Fruit fly (Drosophila melanogaster) whole organism, embryonic: Measurements from ENCODE around the gene CG13893.

Source experiments
- Aef1 ChIP-seq: fragments of 200-800 bp; sonication (Bioruptor generic); IDR thresholded peaks from 3 replicates; pipeline ENCODE4 v1.3.6; 2022; ENCODE audit warnings: missing biosample characterization, missing genetic modification characterization
- CG12219 ChIP-seq: fragments of 200-800 bp; sonication (Bioruptor generic); optimal IDR thresholded peaks from 3 replicates; lab custom pipeline; 2018; ENCODE audit warnings: missing biosample characterization, mild to moderate bottlenecking, missing genetic modification characterization
- CG12744 ChIP-seq: fragments of 200-800 bp; sonication (Bioruptor generic); optimal IDR thresholded peaks from 2 replicates; lab custom pipeline; 2016; ENCODE audit warnings: missing biosample characterization, missing genetic modification characterization
- CG13296 ChIP-seq: fragments of 200-800 bp; sonication (Bioruptor generic); optimal IDR thresholded peaks from 3 replicates; lab custom pipeline; 2018; ENCODE audit warnings: missing biosample characterization, mild to moderate bottlenecking, missing genetic modification characterization
- CG14667 ChIP-seq: fragments of 200-800 bp; sonication (Bioruptor generic); IDR thresholded peaks from 2 replicates; pipeline ENCODE4 v1.3.6; 2022; ENCODE audit warnings: missing biosample characterization, missing genetic modification characterization
- CG15696 ChIP-seq: fragments of 200-800 bp; sonication (Bioruptor generic); optimal IDR thresholded peaks from 2 replicates; lab custom pipeline; 2019; ENCODE audit warnings: missing biosample characterization, mild to moderate bottlenecking, missing genetic modification characterization, moderate library complexity
- CG1647 ChIP-seq: fragments of 200-800 bp; sonication (Bioruptor generic); optimal IDR thresholded peaks from 3 replicates; lab custom pipeline; 2016; ENCODE audit warnings: missing biosample characterization, missing genetic modification characterization
- CG17385 ChIP-seq: fragments of 200-800 bp; sonication (Bioruptor generic); optimal IDR thresholded peaks from 3 replicates; lab custom pipeline; 2018; ENCODE audit warnings: missing biosample characterization, mild to moderate bottlenecking, missing genetic modification characterization
- CG18262 ChIP-seq: fragments of 200-800 bp; optimal IDR thresholded peaks from 3 replicates; lab custom pipeline; 2019; ENCODE audit warnings: missing biosample characterization, mild to moderate bottlenecking, missing genetic modification characterization, moderate library complexity
- CG30020 ChIP-seq: fragments of 200-800 bp; optimal IDR thresholded peaks from 2 replicates; lab custom pipeline; 2019; ENCODE audit warnings: missing biosample characterization, mild to moderate bottlenecking, missing genetic modification characterization, moderate library complexity
- CG5245 ChIP-seq: fragments of 200-800 bp; sonication (Bioruptor generic); optimal IDR thresholded peaks from 3 replicates; lab custom pipeline; 2016; ENCODE audit warnings: missing biosample characterization, missing genetic modification characterization
- CG6272 ChIP-seq: fragments of 200-800 bp; sonication (Bioruptor generic); IDR thresholded peaks from 2 replicates; pipeline ENCODE4 v1.3.6; 2022; ENCODE audit warnings: missing biosample characterization, missing genetic modification characterization
- CG6683 ChIP-seq: fragments of 200-800 bp; sonication (Bioruptor generic); optimal IDR thresholded peaks from 2 replicates; lab custom pipeline; 2017; ENCODE audit warnings: missing biosample characterization, mild to moderate bottlenecking, missing genetic modification characterization, missing genetic modification reagents
- CG7271 ChIP-seq: fragments of 200-800 bp; sonication (Bioruptor generic); optimal IDR thresholded peaks from 2 replicates; lab custom pipeline; 2018; ENCODE audit warnings: missing biosample characterization, mild to moderate bottlenecking, missing genetic modification characterization, moderate library complexity
- CG7372 ChIP-seq: fragments of 200-800 bp; sonication (Bioruptor generic); IDR thresholded peaks from 2 replicates; pipeline ENCODE4 v1.3.6; 2022; ENCODE audit warnings: missing biosample characterization, missing genetic modification characterization
- CG7839 ChIP-seq: fragments of 200-800 bp; sonication (Bioruptor generic); optimal IDR thresholded peaks from 3 replicates; lab custom pipeline; 2018; ENCODE audit warnings: missing biosample characterization, mild to moderate bottlenecking, missing genetic modification characterization, moderate library complexity
- Doc2 ChIP-seq: fragments of 200-800 bp; sonication (Bioruptor generic); IDR thresholded peaks from 2 replicates; pipeline ENCODE4 v1.3.6; 2022; ENCODE audit warnings: missing biosample characterization, missing genetic modification characterization
- Dref ChIP-seq: fragments of 200-800 bp; sonication (Bioruptor generic); IDR thresholded peaks from 2 replicates; pipeline ENCODE4 v1.3.6; 2022; ENCODE audit warnings: missing biosample characterization, missing genetic modification characterization
- Drgx ChIP-seq: fragments of 200-800 bp; sonication (Bioruptor generic); IDR thresholded peaks from 2 replicates; pipeline ENCODE4 v1.3.6; 2022; ENCODE audit warnings: missing biosample characterization, missing genetic modification characterization
- Fer1 ChIP-seq: fragments of 200-800 bp; sonication (Bioruptor generic); optimal IDR thresholded peaks from 2 replicates; lab custom pipeline; 2017; ENCODE audit warnings: missing biosample characterization, mild to moderate bottlenecking, missing genetic modification characterization
- GATAe ChIP-seq: fragments of 200-800 bp; sonication (Bioruptor generic); conservative IDR thresholded peaks from 2 replicates; pipeline ENCODE4 v1.3.6; 2022; ENCODE audit warnings: missing biosample characterization, missing genetic modification characterization
- Lpt ChIP-seq: fragments of >200 bp; optimal IDR thresholded peaks from 2 replicates; lab custom pipeline; 2018; ENCODE audit warnings: missing biosample characterization, missing genetic modification characterization
- NC2β ChIP-seq: fragments of 200-800 bp; sonication (Bioruptor generic); optimal IDR thresholded peaks from 2 replicates; lab custom pipeline; 2016; ENCODE audit warnings: missing biosample characterization, missing genetic modification characterization
- Side ChIP-seq: fragments of 200-800 bp; sonication (Bioruptor generic); optimal IDR thresholded peaks from 2 replicates; lab custom pipeline; 2016; ENCODE audit warnings: missing biosample characterization, missing genetic modification characterization
- Spps ChIP-seq: fragments of 200-800 bp; sonication (Bioruptor generic); optimal IDR thresholded peaks from 2 replicates; lab custom pipeline; 2018; ENCODE audit warnings: missing biosample characterization, mild to moderate bottlenecking, missing genetic modification characterization
- ash1 ChIP-seq: fragments of 200-800 bp; sonication (Bioruptor generic); optimal IDR thresholded peaks from 2 replicates; lab custom pipeline; 2018; ENCODE audit warnings: missing biosample characterization, mild to moderate bottlenecking, missing genetic modification characterization
- bab2 ChIP-seq: fragments of 200-800 bp; sonication (Bioruptor generic); optimal IDR thresholded peaks from 2 replicates; lab custom pipeline; 2016; ENCODE audit warnings: missing biosample characterization, missing genetic modification characterization
- chif ChIP-seq, 2 experiments: fragments of 200-800 bp; sonication (Bioruptor generic); optimal IDR thresholded peaks; 3 replicates each; lab custom pipeline; 2016; ENCODE audit warnings: missing biosample characterization in 2 of 2, missing genetic modification characterization in 2 of 2
- chinmo ChIP-seq: fragments of 200-800 bp; sonication (Bioruptor generic); IDR thresholded peaks from 4 replicates; pipeline ENCODE4 v1.3.6; 2022; ENCODE audit warnings: missing biosample characterization, missing genetic modification characterization; ENCODE audit not compliant: partially characterized antibody
- croc ChIP-seq: fragments of 200-800 bp; sonication (Bioruptor generic); conservative IDR thresholded peaks from 3 replicates; pipeline ENCODE4 v1.3.6; 2022; ENCODE audit warnings: missing biosample characterization, missing genetic modification characterization
- danr ChIP-seq: fragments of 200-800 bp; sonication (Bioruptor generic); IDR thresholded peaks from 2 replicates; pipeline ENCODE4 v1.3.6; 2022; ENCODE audit warnings: missing biosample characterization, missing genetic modification characterization
- dmrt11E ChIP-seq: fragments of 200-800 bp; sonication (Bioruptor generic); optimal IDR thresholded peaks from 3 replicates; lab custom pipeline; 2018; ENCODE audit warnings: missing biosample characterization, mild to moderate bottlenecking, missing genetic modification characterization, moderate library complexity
- dpn ChIP-seq, 2 experiments: fragments of 200-800 bp; sonication (Bioruptor generic); optimal IDR thresholded peaks; 3 replicates each; lab custom pipeline; 2016; ENCODE audit warnings: missing biosample characterization in 2 of 2, missing genetic modification characterization in 2 of 2
- ewg ChIP-seq: fragments of 200-800 bp; sonication (Bioruptor generic); optimal IDR thresholded peaks from 3 replicates; lab custom pipeline; 2017; ENCODE audit warnings: mild to moderate bottlenecking, missing biosample characterization, missing genetic modification reagents, missing genetic modification characterization
- eyg ChIP-seq: fragments of 200-800 bp; sonication (Bioruptor generic); optimal IDR thresholded peaks from 3 replicates; lab custom pipeline; 2016; ENCODE audit warnings: missing biosample characterization, missing genetic modification characterization
- fd64A ChIP-seq: fragments of 200-800 bp; sonication (Bioruptor generic); optimal IDR thresholded peaks from 3 replicates; lab custom pipeline; 2018; ENCODE audit warnings: missing biosample characterization, mild to moderate bottlenecking, missing genetic modification characterization
- grn ChIP-seq: fragments of 200-800 bp; sonication (Bioruptor generic); optimal IDR thresholded peaks from 3 replicates; lab custom pipeline; 2017; ENCODE audit warnings: missing biosample characterization, missing genetic modification characterization
- gro ChIP-seq: fragments of 200-800 bp; sonication (Bioruptor generic); optimal IDR thresholded peaks from 2 replicates; lab custom pipeline; 2016; ENCODE audit warnings: missing biosample characterization, missing genetic modification characterization
- ham ChIP-seq: fragments of 200-800 bp; sonication (Bioruptor generic); IDR thresholded peaks from 2 replicates; pipeline ENCODE4 v1.3.6; 2022; ENCODE audit warnings: missing biosample characterization, missing genetic modification characterization
- maf-S ChIP-seq: fragments of 200-800 bp; sonication (Bioruptor generic); optimal IDR thresholded peaks from 2 replicates; lab custom pipeline; 2016; ENCODE audit warnings: missing biosample characterization, missing genetic modification characterization
- mam ChIP-seq: fragments of 200-800 bp; sonication (Bioruptor generic); optimal IDR thresholded peaks from 3 replicates; lab custom pipeline; 2016; ENCODE audit warnings: missing biosample characterization, missing genetic modification characterization
- pros ChIP-seq: fragments of 200-800 bp; sonication (Bioruptor generic); optimal IDR thresholded peaks from 3 replicates; lab custom pipeline; 2019; ENCODE audit warnings: missing biosample characterization, mild to moderate bottlenecking, missing genetic modification characterization, moderate library complexity
- row ChIP-seq: fragments of 200-800 bp; sonication (Bioruptor generic); IDR thresholded peaks from 3 replicates; pipeline ENCODE4 v1.3.6; 2022; ENCODE audit warnings: missing biosample characterization, missing genetic modification characterization
- run ChIP-seq: fragments of 200-800 bp; sonication (Bioruptor generic); optimal IDR thresholded peaks from 3 replicates; lab custom pipeline; 2018; ENCODE audit warnings: missing biosample characterization, mild to moderate bottlenecking, missing genetic modification characterization
- sima ChIP-seq: fragments of 200-800 bp; sonication (Bioruptor generic); optimal IDR thresholded peaks from 2 replicates; lab custom pipeline; 2016; ENCODE audit warnings: missing biosample characterization, missing genetic modification characterization
- stc ChIP-seq: fragments of 200-800 bp; sonication (Bioruptor generic); IDR thresholded peaks from 2 replicates; pipeline ENCODE4 v1.3.6; 2022; ENCODE audit warnings: missing biosample characterization, missing genetic modification characterization
- tin ChIP-seq: fragments of 200-800 bp; sonication (Bioruptor generic); optimal IDR thresholded peaks from 3 replicates; lab custom pipeline; 2016; ENCODE audit warnings: missing biosample characterization, missing genetic modification characterization
- wor ChIP-seq: fragments of 200-800 bp; sonication (Bioruptor generic); IDR thresholded peaks from 2 replicates; pipeline ENCODE4 v1.3.6; 2022; ENCODE audit warnings: missing biosample characterization, missing genetic modification characterization
- zen ChIP-seq: fragments of 200-800 bp; sonication (Bioruptor generic); optimal IDR thresholded peaks from 3 replicates; lab custom pipeline; 2018; ENCODE audit warnings: missing biosample characterization, mild to moderate bottlenecking, missing genetic modification characterization, moderate library complexity
- zfh2 ChIP-seq: fragments of 200-800 bp; sonication (Bioruptor generic); optimal IDR thresholded peaks from 2 replicates; lab custom pipeline; 2016; ENCODE audit warnings: missing biosample characterization, missing genetic modification characterization

Gene CG13893

DNA sequence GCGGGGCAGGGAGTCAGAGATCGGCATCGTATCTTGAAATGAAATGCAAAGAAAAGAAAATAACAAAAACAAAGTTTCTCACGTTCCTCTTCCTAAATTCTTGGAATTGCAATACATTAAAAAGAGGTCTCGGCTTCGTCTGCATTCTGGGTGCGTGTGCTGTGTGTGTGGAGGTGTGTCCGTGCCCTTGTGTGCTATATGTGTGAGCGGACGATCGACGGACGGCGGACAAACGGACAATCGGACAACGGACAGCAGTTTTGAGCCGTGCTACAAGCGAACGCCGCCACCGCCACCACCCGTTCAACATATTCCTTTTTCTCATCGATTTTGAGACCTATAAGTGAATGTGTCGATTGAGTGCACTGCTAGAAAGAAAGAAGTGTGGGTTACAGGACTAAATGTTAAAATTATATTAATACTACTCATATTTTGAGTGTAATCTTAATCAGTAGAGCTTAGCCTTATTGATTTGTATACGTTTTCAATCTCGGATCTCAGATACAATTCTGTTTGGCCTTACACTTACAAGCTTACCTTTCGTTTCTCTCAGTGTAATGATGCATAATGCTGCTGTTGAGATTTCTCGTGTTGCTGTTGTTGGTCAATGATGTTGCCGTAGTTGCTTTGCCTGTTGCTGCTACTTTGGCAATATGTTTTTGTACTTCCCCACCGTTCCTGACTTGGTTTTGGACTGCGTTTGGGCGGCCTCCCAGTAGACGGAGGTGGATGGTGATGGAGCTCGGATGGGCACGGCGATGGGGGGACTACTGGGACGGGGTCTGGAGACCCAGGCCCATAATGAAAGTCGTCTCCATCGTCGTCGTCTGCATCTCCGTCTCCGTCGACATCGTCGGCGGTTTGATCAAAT, 17.5 kb upstream of the CG13893 start (continued):
- TF ChIP-seq CG7271 (tag; lab: Kevin White, UChicago) (peak; percentile 83), grn (GFP tag; lab: Kevin White, UChicago) (peak; percentile 37), row (GFP tag; lab: Robert Waterston, UW) (peak; percentile 85), CG6272 (no peak), tin (GFP tag; lab: Kevin White, UChicago) (peak; percentile 85), maf-S (GFP tag; lab: Kevin White, UChicago) (peak; percentile 26), sima (GFP tag; lab: Kevin White, UChicago) (peak; percentile 17), CG5245 (peak; percentile 73), CG12219 (GFP tag; lab: Kevin White, UChicago) (peak; percentile 81), run (tag; lab: Kevin White, UChicago) (no peak), CG7372 (GFP tag; lab: Robert Waterston, UW) (peak; percentile 62), stc (GFP tag; lab: Robert Waterston, UW) (peak; percentile 28; the same call in 1 of the 2 replicates), CG30020 (peak; percentile 49), CG13296 (GFP tag; lab: Kevin White, UChicago) (no peak), danr (no peak), pros (GFP tag; lab: Kevin White, UChicago) (peak; percentile 73), CG1647 (GFP tag; lab: Kevin White, UChicago) (peak; percentile 53), mam (GFP tag; lab: Kevin White, UChicago) (no peak), Aef1 (GFP tag; lab: Robert Waterston, UW) (no peak), bab2 (peak; percentile 64), dmrt11E (tag; lab: Kevin White, UChicago) (peak; percentile 97), NC2β (peak; percentile 76), Lpt (GFP tag; lab: Kevin White, UChicago) (no peak), CG17385 (GFP tag; lab: Kevin White, UChicago) (peak; percentile 61), ash1 (GFP tag; lab: Kevin White, UChicago) (no peak), zfh2 (GFP tag; lab: Kevin White, UChicago) (no peak), GATAe (GFP tag; lab: Robert Waterston, UW) (no peak), Dref (GFP tag; lab: Robert Waterston, UW) (no peak), eyg (GFP tag; lab: Kevin White, UChicago) (no peak), chif (GFP tag; optimal IDR thresholded peaks at IDR 0.05; lab: Kevin White, UChicago) (peak; percentile 57 to 92), Fer1 (GFP tag; lab: Kevin White, UChicago) (peak; percentile 4), Spps (peak; percentile 84), CG15696 (peak; percentile 98), Drgx (peak; percentile 66), CG14667 (GFP tag; lab: Robert Waterston, UW) (peak; percentile 45; the same call in 1 of the 2 replicates), Doc2 (GFP tag; lab: Robert Waterston, UW) (no peak), dpn (GFP tag; optimal IDR thresholded peaks at IDR 0.05; lab: Kevin White, UChicago) (peak; percentile 50 to 64), Side (GFP tag; lab: Kevin White, UChicago) (peak; percentile 59), CG18262 (peak; percentile 93), ewg (GFP tag; lab: Kevin White, UChicago) (peak; percentile 61), croc (GFP tag; lab: Robert Waterston, UW) (peak; percentile 84), CG6683 (GFP tag; lab: Kevin White, UChicago) (no peak), CG7839 (peak; percentile 84), chinmo (GFP tag; lab: Robert Waterston, UW) (no peak), gro (GFP tag; lab: Kevin White, UChicago) (no peak), zen (tag; lab: Kevin White, UChicago) (peak; percentile 97), ham (GFP tag; lab: Robert Waterston, UW) (no peak), wor (peak; percentile 64), CG12744 (GFP tag; lab: Kevin White, UChicago) (peak; percentile 59), fd64A (GFP tag; lab: Kevin White, UChicago) (peak; percentile 71)
